Worm (Caenorhabditis elegans) whole organism, late embryonic: ENCODE results near the gene srx-98.

Experiments used
- lim-6 ChIP-seq: sonication (generic microtip); optimal IDR thresholded peaks from 2 replicates; lab custom pipeline; 2016; ENCODE audit warnings: missing genetic modification characterization, missing compliant biosample characterization
- lin-11 ChIP-seq: fragments of 200-800 bp; sonication (Bioruptor generic); optimal IDR thresholded peaks from 2 replicates; lab custom pipeline; 2018; ENCODE audit warnings: mild to moderate bottlenecking, missing genetic modification characterization, missing compliant biosample characterization

ce11 chrII:3682770-3683234 lies 11.9 kb upstream of the srx-98 start, which contains the start of gene F19B10.1:
- TF ChIP-seq lin-11 (no peak), lim-6 (tag; lab: Kevin White, UChicago) (no peak)
